Fruit fly (Drosophila melanogaster): ENCODE measurements around the gene CG18480.

DNA sequence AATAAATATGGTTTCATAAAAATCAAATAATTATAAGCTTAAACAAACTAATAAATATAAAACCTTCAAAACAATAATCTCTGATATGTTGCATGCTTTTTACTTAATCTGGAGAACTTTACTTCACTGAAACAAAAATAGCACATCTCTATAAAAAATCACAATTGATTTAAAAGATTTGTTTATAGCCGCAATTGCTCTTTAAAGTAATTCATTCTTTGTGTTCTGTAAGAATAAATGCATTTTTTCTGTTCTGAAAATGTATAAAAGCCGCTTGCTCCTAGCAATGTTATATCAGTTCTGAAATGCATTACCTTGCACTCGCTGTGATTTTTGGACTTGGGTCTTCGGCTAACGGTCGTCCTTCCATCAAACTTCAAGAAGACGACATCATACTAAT is 13.1 kb upstream of the CG18480 start, which contains the start of gene CG11865:
- TF ChIP-seq CTCF (optimal IDR thresholded peaks at IDR 0.05) (no peak), CG8478 (optimal IDR thresholded peaks at IDR 0.05) (no peak)
